Fruit fly (Drosophila melanogaster) whole organism: Measurements from ENCODE around the gene Plp.

Experiments used
- CG8478 ChIP-seq: fragments of >200 bp; optimal IDR thresholded peaks from 2 replicates; lab custom pipeline; 2018; ENCODE audit warnings: inconsistent platforms
- pan ChIP-seq: fragments of >200 bp; optimal IDR thresholded peaks from 2 replicates; lab custom pipeline; 2017
- psq ChIP-seq: fragments of >200 bp; optimal IDR thresholded peaks from 2 replicates; lab custom pipeline; 2017
- usp ChIP-seq: fragments of >200 bp; optimal IDR thresholded peaks from 2 replicates; lab custom pipeline; 2017; ENCODE audit warnings: missing biosample characterization, missing genetic modification characterization, mixed read lengths

DNA sequence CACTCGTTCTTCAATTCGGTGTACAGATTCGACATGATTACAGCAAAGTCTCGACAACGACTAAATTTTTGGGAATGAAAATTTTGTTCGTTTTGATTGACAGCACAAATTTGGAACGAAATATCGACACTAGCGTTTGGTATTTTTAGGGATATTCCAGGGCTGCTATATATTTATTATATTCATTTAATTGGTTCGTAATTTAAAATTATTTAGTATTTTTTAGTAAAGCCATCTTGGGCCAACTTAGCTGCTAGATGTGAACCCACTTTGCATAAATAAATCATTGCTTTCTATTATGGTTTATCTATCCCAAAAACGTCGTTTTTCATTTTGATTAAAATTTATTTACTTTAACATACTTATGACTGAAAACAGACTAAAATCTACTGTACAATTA is 52.1 kb downstream of the Plp start, which contains the start of gene Rpn12R:
- TF ChIP-seq CG8478 (lab: Kevin White, UChicago), result no peak
- TF ChIP-seq pan, result no peak
- TF ChIP-seq psq (lab: Kevin White, UChicago), result no peak
- TF ChIP-seq usp, result no peak
